Worm (Caenorhabditis elegans): ENCODE data around the gene K09F5.6.

DNA sequence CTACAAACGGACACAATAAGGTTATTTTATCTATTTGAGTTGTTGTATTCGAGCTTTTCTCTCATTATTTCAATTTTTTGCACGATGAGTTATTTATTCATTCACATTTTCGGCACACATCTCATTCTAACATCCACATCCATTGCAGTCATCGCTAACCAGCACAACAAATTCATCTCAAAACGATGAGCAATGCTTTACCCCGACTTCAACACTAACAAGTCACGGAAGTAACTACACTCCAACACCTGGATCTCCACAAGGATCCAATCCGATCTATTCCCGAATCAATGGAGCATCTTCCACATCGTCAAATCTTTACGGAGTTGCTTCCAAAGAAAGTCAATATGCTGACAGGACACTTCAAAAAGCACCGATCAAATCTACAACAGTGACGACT is 5.0 kb downstream of the K09F5.6 start:
- TF ChIP-seq him-1 (tag; optimal IDR thresholded peaks at IDR 0.05): no peak
- TF ChIP-seq W03F9.2 (tag; optimal IDR thresholded peaks at IDR 0.05): no peak
- TF ChIP-seq dao-5 (tag; optimal IDR thresholded peaks at IDR 0.05): no peak
